Fruit fly (Drosophila melanogaster): ENCODE measurements around the gene CG3021.
A peak's percentile ranks its signal among the peaks of the same experiment; 100 is the strongest.

CG3021 gene

DNA sequence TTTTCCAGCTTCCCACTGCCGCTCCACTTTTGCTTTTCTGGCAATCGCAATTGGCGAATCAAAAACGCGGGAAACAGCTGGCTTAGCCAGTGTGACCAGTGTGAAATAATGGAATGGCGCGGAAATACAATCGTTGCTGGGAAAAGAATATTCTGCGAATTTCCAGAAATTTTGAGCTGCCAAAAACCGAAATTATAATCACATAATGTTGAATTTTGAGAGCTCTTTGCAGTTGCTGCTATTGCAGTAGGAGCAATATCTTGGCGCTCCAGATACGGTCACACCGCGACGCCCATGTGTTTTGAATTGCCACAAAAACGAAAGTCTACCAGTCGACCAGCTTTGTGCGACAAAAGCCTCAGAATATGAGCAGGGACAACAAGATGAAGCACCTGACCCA is 3.9 kb downstream of the CG3021 start, which contains the start of the genes Cdc45 and Rpp21 (continued):
- TF ChIP-seq sima (GFP tag; optimal IDR thresholded peaks at IDR 0.05): no peak
- TF ChIP-seq Meics (GFP tag; optimal IDR thresholded peaks at IDR 0.05): no peak
- TF ChIP-seq Dip2 (GFP tag; IDR thresholded peaks at IDR 0.05): no peak
- TF ChIP-seq Myb (GFP tag; optimal IDR thresholded peaks at IDR 0.05): peak; percentile 46
- TF ChIP-seq cato (GFP tag; optimal IDR thresholded peaks at IDR 0.05; ENCODE audit: borderline replicate concordance): no peak
- no peak for TF ChIP-seq CG7928 (GFP tag; optimal IDR thresholded peaks at IDR 0.05)
- TF ChIP-seq Oaz (GFP tag; IDR thresholded peaks at IDR 0.05): no peak
- TF ChIP-seq br (optimal IDR thresholded peaks at IDR 0.05): no peak
- TF ChIP-seq usp (GFP tag; optimal IDR thresholded peaks at IDR 0.05): no peak
- 0 out of 2 replicates have a peak, but pooled peaks have one; percentile 36 for TF ChIP-seq unc-4 (GFP tag; IDR thresholded peaks at IDR 0.05; ENCODE audit: partially characterized antibody)
- TF ChIP-seq fd96Cb (tag; optimal IDR thresholded peaks at IDR 0.05): no peak
- peak; percentile 36 for TF ChIP-seq stwl (tag; optimal IDR thresholded peaks at IDR 0.05)
- no peak for TF ChIP-seq Xrp1 (GFP tag; IDR thresholded peaks at IDR 0.05)
- no peak for TF ChIP-seq CG15479 (GFP tag; optimal IDR thresholded peaks at IDR 0.05)
- no peak for TF ChIP-seq Ada2b (GFP tag; IDR thresholded peaks at IDR 0.05)
- TF ChIP-seq Sox100B (GFP tag; optimal IDR thresholded peaks at IDR 0.05): no peak
- peak; percentile 17; the same call in 1 of the 2 replicates for TF ChIP-seq Rfx (GFP tag; IDR thresholded peaks at IDR 0.05)
- TF ChIP-seq E2f1 (GFP tag; IDR thresholded peaks at IDR 0.05): peak; percentile 72
- no peak for TF ChIP-seq nerfin-2 (GFP tag; IDR thresholded peaks at IDR 0.05; ENCODE audit: partially characterized antibody)
- TF ChIP-seq gsb-n (tag; optimal IDR thresholded peaks at IDR 0.05): no peak
- TF ChIP-seq CG14014 (GFP tag; IDR thresholded peaks at IDR 0.05): no peak
- peak; percentile 78 for TF ChIP-seq Nf-YC (tag; optimal IDR thresholded peaks at IDR 0.05)
- TF ChIP-seq Gug (GFP tag; IDR thresholded peaks at IDR 0.05): no peak
- TF ChIP-seq CG9437 (GFP tag; optimal IDR thresholded peaks at IDR 0.05): no peak
- no peak for TF ChIP-seq slbo (GFP tag; IDR thresholded peaks at IDR 0.05)
- TF ChIP-seq CG14860 (GFP tag; IDR thresholded peaks at IDR 0.05; ENCODE audit: partially characterized antibody): no peak
- TF ChIP-seq fru (optimal IDR thresholded peaks at IDR 0.05): no peak
- no peak for TF ChIP-seq lilli (GFP tag; optimal IDR thresholded peaks at IDR 0.05)
- TF ChIP-seq trem (tag; optimal IDR thresholded peaks at IDR 0.05): peak; percentile 49
- TF ChIP-seq CG17385 (GFP tag; optimal IDR thresholded peaks at IDR 0.05): no peak
- no peak for TF ChIP-seq bowl (GFP tag; IDR thresholded peaks at IDR 0.05)
- no peak for TF ChIP-seq CG11093 (GFP tag; IDR thresholded peaks at IDR 0.05)
- no peak for TF ChIP-seq stc (GFP tag; IDR thresholded peaks at IDR 0.05)
- no peak for TF ChIP-seq CG34224 (GFP tag; IDR thresholded peaks at IDR 0.05; ENCODE audit: partially characterized antibody)
- no peak for TF ChIP-seq zfh2 (GFP tag; optimal IDR thresholded peaks at IDR 0.05)
- no peak for TF ChIP-seq D (optimal IDR thresholded peaks at IDR 0.05)
- no peak for TF ChIP-seq D (GFP tag; optimal IDR thresholded peaks at IDR 0.05)
- TF ChIP-seq CG16815 (GFP tag; optimal IDR thresholded peaks at IDR 0.05): no peak
- no peak for TF ChIP-seq tio (GFP tag; optimal IDR thresholded peaks at IDR 0.05)
- TF ChIP-seq CG3995 (GFP tag; optimal IDR thresholded peaks at IDR 0.05): peak; percentile 22
- no peak for TF ChIP-seq NFAT (GFP tag; IDR thresholded peaks at IDR 0.05)
- TF ChIP-seq jumu (GFP tag; optimal IDR thresholded peaks at IDR 0.05): no peak
- no peak for TF ChIP-seq HLHmδ (GFP tag; optimal IDR thresholded peaks at IDR 0.05)
- TF ChIP-seq hb (GFP tag; IDR thresholded peaks at IDR 0.05; ENCODE audit: partially characterized antibody): no peak
- TF ChIP-seq CG4404 (GFP tag; IDR thresholded peaks at IDR 0.05): no peak
- TF ChIP-seq CG12391 (tag; optimal IDR thresholded peaks at IDR 0.05): no peak
- TF ChIP-seq ind (GFP tag; optimal IDR thresholded peaks at IDR 0.05): no peak
- no peak for TF ChIP-seq Elba2 (GFP tag; optimal IDR thresholded peaks at IDR 0.05)
- TF ChIP-seq trh (GFP tag; optimal IDR thresholded peaks at IDR 0.05): no peak
- no peak for TF ChIP-seq tll (GFP tag; optimal IDR thresholded peaks at IDR 0.05)
- TF ChIP-seq Poxn (GFP tag; IDR thresholded peaks at IDR 0.05): no peak
- no peak for TF ChIP-seq Stat92E (GFP tag; optimal IDR thresholded peaks at IDR 0.05)
- TF ChIP-seq Vsx1 (GFP tag; optimal IDR thresholded peaks at IDR 0.05): no peak
